Fruit fly (Drosophila melanogaster) whole organism, prepupa: Measurements from ENCODE around the gene CG7381.

Experiments used
- CG10631 ChIP-seq: fragments of 200-800 bp; sonication (Bioruptor generic); optimal IDR thresholded peaks from 2 replicates; lab custom pipeline; 2016; ENCODE audit warnings: missing biosample characterization, missing genetic modification characterization
- CG10669 ChIP-seq: fragments of 200-800 bp; sonication (Bioruptor generic); optimal IDR thresholded peaks from 3 replicates; lab custom pipeline; 2018; ENCODE audit warnings: missing biosample characterization, mild to moderate bottlenecking, missing genetic modification characterization, moderate library complexity
- CG11294 ChIP-seq: fragments of 200-800 bp; sonication (Bioruptor generic); IDR thresholded peaks from 2 replicates; pipeline ENCODE4 v1.3.6; 2022; ENCODE audit warnings: missing biosample characterization, missing genetic modification characterization
- CG11762 ChIP-seq: fragments of 200-800 bp; sonication (Bioruptor generic); optimal IDR thresholded peaks from 3 replicates; lab custom pipeline; 2016; ENCODE audit warnings: missing biosample characterization, missing genetic modification characterization; ENCODE audit not compliant: insufficient read depth
- CG11902 ChIP-seq: fragments of 200-800 bp; sonication (Bioruptor generic); optimal IDR thresholded peaks from 3 replicates; lab custom pipeline; 2016; ENCODE audit warnings: missing biosample characterization, missing genetic modification characterization
- CG15336 ChIP-seq: fragments of 200-800 bp; sonication (Bioruptor generic); IDR thresholded peaks from 2 replicates; pipeline ENCODE4 v1.3.6; 2022; ENCODE audit warnings: missing biosample characterization, missing genetic modification characterization
- CG3032 ChIP-seq: fragments of 200-800 bp; optimal IDR thresholded peaks from 2 replicates; lab custom pipeline; 2019; ENCODE audit warnings: missing biosample characterization, mild to moderate bottlenecking, missing genetic modification characterization, moderate library complexity
- CG31627 ChIP-seq: fragments of 200-800 bp; sonication (Bioruptor generic); optimal IDR thresholded peaks from 3 replicates; lab custom pipeline; 2016; ENCODE audit warnings: missing biosample characterization, missing genetic modification characterization
- CG34406 ChIP-seq: fragments of 200-800 bp; sonication (Bioruptor generic); optimal IDR thresholded peaks from 3 replicates; lab custom pipeline; 2016; ENCODE audit warnings: missing biosample characterization, missing genetic modification characterization
- CG4318 ChIP-seq: fragments of 200-800 bp; sonication (Bioruptor generic); optimal IDR thresholded peaks from 3 replicates; lab custom pipeline; 2017; ENCODE audit warnings: missing biosample characterization, mild to moderate bottlenecking, missing genetic modification characterization
- CG6163 ChIP-seq: fragments of 200-800 bp; sonication (Bioruptor generic); IDR thresholded peaks from 3 replicates; pipeline ENCODE4 v1.3.6; 2022; ENCODE audit warnings: missing biosample characterization, missing genetic modification characterization
- CG6792 ChIP-seq: fragments of 200-800 bp; sonication (Bioruptor generic); optimal IDR thresholded peaks from 3 replicates; lab custom pipeline; 2016; ENCODE audit warnings: missing biosample characterization, missing genetic modification characterization
- CG6808 ChIP-seq: fragments of 200-800 bp; sonication (Bioruptor generic); optimal IDR thresholded peaks from 3 replicates; lab custom pipeline; 2017; ENCODE audit warnings: missing biosample characterization, missing genetic modification characterization, mild to moderate bottlenecking, moderate library complexity, missing genetic modification reagents
- CG6854 ChIP-seq: fragments of 200-800 bp; sonication (Bioruptor generic); optimal IDR thresholded peaks from 2 replicates; lab custom pipeline; 2017; ENCODE audit warnings: missing biosample characterization, mild to moderate bottlenecking, missing genetic modification characterization
- CG7368 ChIP-seq: fragments of 200-800 bp; sonication (Bioruptor generic); optimal IDR thresholded peaks from 3 replicates; lab custom pipeline; 2016; ENCODE audit warnings: missing biosample characterization, missing genetic modification characterization
- CG8119 ChIP-seq: fragments of 200-800 bp; sonication (Bioruptor generic); IDR thresholded peaks from 3 replicates; pipeline ENCODE4 v1.3.6; 2022; ENCODE audit warnings: missing biosample characterization, missing genetic modification characterization
- CG8319 ChIP-seq: fragments of 200-800 bp; sonication (Bioruptor generic); optimal IDR thresholded peaks from 3 replicates; lab custom pipeline; 2016; ENCODE audit warnings: missing biosample characterization, missing genetic modification characterization
- CG8632 ChIP-seq: fragments of 200-800 bp; sonication (Bioruptor generic); optimal IDR thresholded peaks from 3 replicates; lab custom pipeline; 2016; ENCODE audit warnings: missing biosample characterization, missing genetic modification characterization
- Eip78C ChIP-seq: fragments of 200-800 bp; sonication (Bioruptor generic); peaks from one replicate; lab custom pipeline; 2016; ENCODE audit warnings: missing biosample characterization, missing genetic modification characterization
- Eip93F ChIP-seq: fragments of 200-800 bp; sonication (Bioruptor generic); optimal IDR thresholded peaks from 2 replicates; lab custom pipeline; 2016; ENCODE audit warnings: missing biosample characterization, mild to moderate bottlenecking, missing genetic modification characterization
- Gug ChIP-seq: fragments of 200-800 bp; sonication (Bioruptor generic); IDR thresholded peaks from 2 replicates; pipeline ENCODE4 v1.3.6; 2022; ENCODE audit warnings: missing biosample characterization, missing genetic modification characterization
- Hr39 ChIP-seq: fragments of 200-800 bp; sonication (Bioruptor generic); optimal IDR thresholded peaks from 2 replicates; lab custom pipeline; 2016; ENCODE audit warnings: missing biosample characterization, missing genetic modification characterization
- acj6 ChIP-seq: fragments of 200-800 bp; sonication (Bioruptor generic); optimal IDR thresholded peaks from 3 replicates; lab custom pipeline; 2016; ENCODE audit warnings: missing biosample characterization, missing genetic modification characterization
- cyc ChIP-seq: fragments of 200-800 bp; sonication (Bioruptor generic); optimal IDR thresholded peaks from 3 replicates; lab custom pipeline; 2016; ENCODE audit warnings: missing biosample characterization, missing genetic modification characterization
- dac ChIP-seq: fragments of 200-800 bp; sonication (Bioruptor generic); optimal IDR thresholded peaks from 2 replicates; lab custom pipeline; 2017; ENCODE audit warnings: missing biosample characterization, mild to moderate bottlenecking, missing genetic modification characterization
- dsx ChIP-seq: fragments of 200-800 bp; optimal IDR thresholded peaks from 3 replicates; lab custom pipeline; 2019; ENCODE audit warnings: missing biosample characterization, mild to moderate bottlenecking, missing genetic modification characterization, moderate library complexity; ENCODE audit not compliant: poor library complexity, severe bottlenecking
- fd85E ChIP-seq: fragments of 200-800 bp; sonication (Bioruptor generic); optimal IDR thresholded peaks from 3 replicates; lab custom pipeline; 2016; ENCODE audit warnings: missing biosample characterization, missing genetic modification characterization
- fkh ChIP-seq: fragments of 200-800 bp; sonication (Bioruptor generic); optimal IDR thresholded peaks from 3 replicates; lab custom pipeline; 2017; ENCODE audit warnings: missing biosample characterization, mild to moderate bottlenecking, missing genetic modification characterization, moderate library complexity
- lz ChIP-seq: fragments of 200-800 bp; sonication (Bioruptor generic); optimal IDR thresholded peaks from 3 replicates; lab custom pipeline; 2016; ENCODE audit warnings: missing biosample characterization, missing genetic modification characterization
- net ChIP-seq: fragments of 200-800 bp; sonication (Bioruptor generic); optimal IDR thresholded peaks from 3 replicates; lab custom pipeline; 2016; ENCODE audit warnings: missing biosample characterization, missing genetic modification characterization
- pdm3 ChIP-seq: fragments of 200-800 bp; sonication (Bioruptor generic); optimal IDR thresholded peaks from 3 replicates; lab custom pipeline; 2016; ENCODE audit warnings: missing biosample characterization, missing genetic modification characterization
- spab ChIP-seq: fragments of 200-800 bp; sonication (Bioruptor generic); optimal IDR thresholded peaks from 2 replicates; lab custom pipeline; 2017; ENCODE audit warnings: missing biosample characterization, mild to moderate bottlenecking, missing genetic modification characterization, missing genetic modification reagents
- ss ChIP-seq, 2 experiments: fragments of 200-800 bp; sonication (Bioruptor generic); optimal IDR thresholded peaks; 2 replicates in 1 of 2; 3 replicates in 1 of 2; lab custom pipeline; 2017 to 2018; ENCODE audit warnings: mild to moderate bottlenecking in 2 of 2, missing biosample characterization in 2 of 2, missing genetic modification characterization in 2 of 2, moderate library complexity in 1 of 2
- svp ChIP-seq: fragments of 200-800 bp; sonication (Bioruptor generic); peaks from one replicate; lab custom pipeline; 2016; ENCODE audit warnings: missing biosample characterization, missing genetic modification characterization
- topi ChIP-seq: fragments of 200-800 bp; sonication (Bioruptor generic); optimal IDR thresholded peaks from 3 replicates; lab custom pipeline; 2016; ENCODE audit warnings: missing biosample characterization, missing genetic modification characterization
- vri ChIP-seq: fragments of 200-800 bp; sonication (Bioruptor generic); optimal IDR thresholded peaks from 3 replicates; lab custom pipeline; 2016; ENCODE audit warnings: missing biosample characterization, mild to moderate bottlenecking, missing genetic modification characterization

Gene CG7381

DNA sequence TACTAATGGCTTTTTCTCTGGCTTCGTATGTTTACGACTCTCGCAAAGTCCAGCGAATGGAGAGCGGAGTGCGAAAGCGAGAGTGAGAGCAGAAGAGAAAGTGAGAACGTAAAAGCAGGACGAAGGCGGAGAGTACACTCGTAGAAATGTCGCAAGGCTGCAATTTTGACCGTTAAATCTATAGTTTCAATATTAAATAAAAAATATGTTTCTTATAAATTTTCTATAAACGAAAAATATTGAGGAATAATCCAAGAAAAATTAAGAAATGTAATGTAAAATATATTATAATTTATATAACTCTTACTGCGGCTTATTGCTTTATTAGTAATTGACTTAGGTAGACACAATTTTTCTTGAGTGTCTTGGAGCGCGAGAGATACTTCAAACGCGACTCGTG is 2.8 kb downstream of the CG7381 start (continued):
- TF ChIP-seq CG34406 (GFP tag; lab: Kevin White, UChicago) (peak; percentile 10), spab (no peak), vri (GFP tag; lab: Kevin White, UChicago) (no peak), Gug (GFP tag; lab: Robert Waterston, UW) (no peak), topi (GFP tag; lab: Kevin White, UChicago) (peak; percentile 42), CG11294 (GFP tag; lab: Robert Waterston, UW) (no peak), CG15336 (GFP tag; lab: Robert Waterston, UW) (no peak), CG6792 (peak; percentile 50), CG8632 (GFP tag; lab: Kevin White, UChicago) (peak; percentile 30), acj6 (GFP tag; lab: Kevin White, UChicago) (peak; percentile 24), pdm3 (GFP tag; lab: Kevin White, UChicago) (no peak), CG6808 (GFP tag; lab: Kevin White, UChicago) (no peak), cyc (GFP tag; lab: Kevin White, UChicago) (no peak), CG8319 (GFP tag; lab: Kevin White, UChicago) (no peak), CG7368 (GFP tag; lab: Kevin White, UChicago) (peak; percentile 17), CG3032 (tag; lab: Kevin White, UChicago) (no peak), CG31627 (no peak), CG6854 (GFP tag; lab: Kevin White, UChicago) (no peak), Eip78C (GFP tag; lab: Kevin White, UChicago) (peak; percentile 68), CG8119 (no peak), CG4318 (GFP tag; lab: Kevin White, UChicago) (no peak), svp (GFP tag; lab: Kevin White, UChicago) (peak; percentile 64), fkh (no peak), CG10669 (GFP tag; lab: Kevin White, UChicago) (no peak), Eip93F (GFP tag; lab: Kevin White, UChicago) (no peak), fd85E (no peak), dsx (GFP tag; lab: Kevin White, UChicago) (no peak), CG6163 (GFP tag; lab: Robert Waterston, UW) (no peak; the same call in 2 of the 3 replicates), CG10631 (peak; percentile 53), net (GFP tag; lab: Kevin White, UChicago) (no peak), CG11762 (GFP tag; lab: Kevin White, UChicago) (no peak)
- TF ChIP-seq, all 60 proteins: peak for 19

DNA sequence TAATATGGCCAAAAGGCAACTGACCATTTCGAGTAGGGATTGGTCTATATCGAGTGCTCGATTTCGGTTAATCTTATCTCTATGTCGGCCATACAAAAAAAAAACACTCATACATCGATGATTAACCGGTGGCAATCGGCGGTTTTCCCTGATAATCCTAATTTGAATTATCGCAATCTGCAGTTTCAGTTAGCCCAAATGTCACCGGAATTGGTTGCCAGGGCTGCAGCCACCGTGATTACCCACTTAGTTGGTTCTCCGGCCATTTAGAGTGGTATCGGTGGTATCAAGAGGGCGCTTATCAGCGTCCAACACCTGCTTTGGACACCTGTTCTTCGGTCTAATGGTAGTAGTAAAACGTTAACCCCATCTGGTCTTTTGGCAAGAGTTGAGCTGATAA is 5.2 kb downstream of the CG7381 start:
- TF ChIP-seq vri (GFP tag; lab: Kevin White, UChicago) (peak; percentile 34), lz (GFP tag; lab: Kevin White, UChicago) (no peak), ss (GFP tag; optimal IDR thresholded peaks at IDR 0.05; lab: Kevin White, UChicago) (no peak), CG6854 (GFP tag; lab: Kevin White, UChicago) (no peak)

dm6 chr3R:12967612-12968011 is 9.7 kb downstream of the CG7381 start, which contains the start of the genes CG14384 and grsm:
Gene CG14384, minus strand, starts transcription at chr3R:12967712.
Gene grsm, minus strand, starts transcription at chr3R:12967712.
- TF ChIP-seq CG4318 (GFP tag; lab: Kevin White, UChicago) (no peak), topi (GFP tag; lab: Kevin White, UChicago) (no peak), CG11294 (GFP tag; lab: Robert Waterston, UW) (no peak), dsx (GFP tag; lab: Kevin White, UChicago) (no peak), dac (GFP tag; lab: Kevin White, UChicago) (no peak), CG8632 (GFP tag; lab: Kevin White, UChicago) (no peak), CG6792 (no peak), CG8119 (no peak), Hr39 (GFP tag; lab: Kevin White, UChicago) (no peak), CG6163 (GFP tag; lab: Robert Waterston, UW) (no peak), CG6854 (GFP tag; lab: Kevin White, UChicago) (no peak), CG11902 (GFP tag; lab: Kevin White, UChicago) (no peak), CG6808 (GFP tag; lab: Kevin White, UChicago) (no peak)
